Worm (Caenorhabditis elegans): ENCODE results near the gene idhb-1.

DNA sequence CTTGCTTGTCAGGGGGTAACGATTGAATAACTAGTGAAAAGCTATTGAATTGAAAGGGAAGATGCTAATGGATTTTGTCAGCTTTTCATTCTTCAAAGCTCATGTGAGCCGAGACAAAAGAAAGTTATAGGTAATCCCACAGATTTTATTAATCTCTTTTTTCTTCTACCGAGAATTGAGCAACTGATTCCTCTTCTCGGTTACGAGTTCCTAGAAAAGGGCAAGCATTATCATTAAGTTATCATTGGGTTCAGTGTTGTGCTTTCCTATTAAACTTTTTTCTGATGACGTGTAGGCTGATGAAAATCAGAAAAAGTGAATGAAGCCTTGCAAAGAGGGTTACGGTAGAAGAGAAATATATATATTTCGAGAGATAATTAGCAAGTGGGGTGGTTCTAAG, 11.8 kb upstream of the idhb-1 start:
- TF ChIP-seq vab-7 (GFP tag; IDR thresholded peaks at IDR 0.05), result no peak
- TF ChIP-seq unc-39 (tag; optimal IDR thresholded peaks at IDR 0.05), result no peak
- TF ChIP-seq nhr-6 (tag; optimal IDR thresholded peaks at IDR 0.05), result no peak
- TF ChIP-seq dmd-9 (GFP tag; IDR thresholded peaks at IDR 0.05), result no peak
- TF ChIP-seq madf-9 (GFP tag; conservative IDR thresholded peaks at IDR 0.05), result no peak
- no peak for TF ChIP-seq pha-4 (GFP tag; IDR thresholded peaks at IDR 0.05)
- no peak for TF ChIP-seq pha-4 (tag; optimal IDR thresholded peaks at IDR 0.05)
- no peak for TF ChIP-seq nhr-11 (tag; optimal IDR thresholded peaks at IDR 0.05)
- no peak for TF ChIP-seq unc-62 (GFP tag; optimal IDR thresholded peaks at IDR 0.05 in 1 of 2)
- no peak for TF ChIP-seq unc-62 (tag; optimal IDR thresholded peaks at IDR 0.05)
- TF ChIP-seq rbr-2 (tag; optimal IDR thresholded peaks at IDR 0.05), result no peak
- TF ChIP-seq arid-1 (GFP tag; conservative IDR thresholded peaks at IDR 0.05), result no peak
- TF ChIP-seq lin-39 (tag; optimal IDR thresholded peaks at IDR 0.05), result no peak
- TF ChIP-seq nhr-28 (tag; optimal IDR thresholded peaks at IDR 0.05), result no peak
- TF ChIP-seq ZK546.5 (tag; optimal IDR thresholded peaks at IDR 0.05), result no peak

All from whole organism, L4 larva.